Worm (Caenorhabditis elegans) whole organism, young adult: ENCODE data around the gene lurp-4.

Experiments used
- B0019.2 ChIP-seq: fragments of 200-800 bp; sonication (Bioruptor generic); conservative IDR thresholded peaks from 2 replicates; pipeline ENCODE4 v1.3.6; 2022; ENCODE audit warnings: missing genetic modification reagents, missing genetic modification characterization, missing compliant biosample characterization
- C06A6.2 ChIP-seq: fragments of 200-800 bp; sonication (Bioruptor generic); conservative IDR thresholded peaks from 2 replicates; pipeline ENCODE4 v1.3.6; 2022; ENCODE audit warnings: missing genetic modification characterization, missing compliant biosample characterization
- C17E4.6 ChIP-seq: fragments of 200-800 bp; sonication (Bioruptor generic); IDR thresholded peaks from 2 replicates; pipeline ENCODE4 v1.3.6; 2022; ENCODE audit warnings: missing genetic modification reagents, missing genetic modification characterization, missing compliant biosample characterization
- D2030.7 ChIP-seq: fragments of 200-800 bp; sonication (Bioruptor generic); IDR thresholded peaks from 2 replicates; pipeline ENCODE4 v1.3.6; 2022; ENCODE audit warnings: missing genetic modification reagents, missing genetic modification characterization, missing compliant biosample characterization
- F10E7.11 ChIP-seq: sonication (generic microtip); optimal IDR thresholded peaks from 2 replicates; lab custom pipeline; 2017; ENCODE audit warnings: mild to moderate bottlenecking, missing genetic modification characterization, moderate library complexity, missing compliant biosample characterization
- F33H1.4 ChIP-seq: fragments of 200-800 bp; sonication (Bioruptor generic); IDR thresholded peaks from 2 replicates; pipeline ENCODE4 v1.3.6; 2022; ENCODE audit warnings: missing genetic modification reagents, missing genetic modification characterization, missing compliant biosample characterization
- F37B4.10 ChIP-seq: fragments of 200-800 bp; sonication (Bioruptor generic); IDR thresholded peaks from 2 replicates; pipeline ENCODE4 v1.3.6; 2022; ENCODE audit warnings: missing genetic modification characterization, missing compliant biosample characterization
- K11D2.4 ChIP-seq: fragments of 200-800 bp; sonication (Bioruptor generic); IDR thresholded peaks from 2 replicates; pipeline ENCODE4 v1.3.6; 2022; ENCODE audit warnings: missing genetic modification reagents, missing genetic modification characterization, missing compliant biosample characterization
- K12H6.12 ChIP-seq: fragments of 200-800 bp; sonication (Bioruptor generic); optimal IDR thresholded peaks from 2 replicates; lab custom pipeline; 2018; ENCODE audit warnings: mild to moderate bottlenecking, missing genetic modification characterization, missing compliant biosample characterization
- Y53G8AR.9 ChIP-seq: fragments of 200-800 bp; sonication (Bioruptor generic); conservative IDR thresholded peaks from 2 replicates; pipeline ENCODE4 v1.3.6; 2022; ENCODE audit warnings: missing genetic modification reagents, missing genetic modification characterization, missing compliant biosample characterization
- Y67H2A.10 ChIP-seq: fragments of 200-800 bp; sonication (Bioruptor generic); conservative IDR thresholded peaks from 2 replicates; pipeline ENCODE4 v1.3.6; 2022; ENCODE audit warnings: missing genetic modification reagents, missing genetic modification characterization, missing compliant biosample characterization
- Y95B8A.8 ChIP-seq: fragments of 200-800 bp; sonication (Bioruptor generic); IDR thresholded peaks from 2 replicates; pipeline ENCODE4 v1.3.6; 2022; ENCODE audit warnings: missing genetic modification reagents, missing genetic modification characterization, missing compliant biosample characterization
- atf-7 ChIP-seq: sonication (generic microtip); optimal IDR thresholded peaks from 2 replicates; lab custom pipeline; 2017; ENCODE audit warnings: mild to moderate bottlenecking, missing genetic modification characterization, missing compliant biosample characterization
- athp-1 ChIP-seq: sonication (generic microtip); optimal IDR thresholded peaks from 2 replicates; lab custom pipeline; 2017; ENCODE audit warnings: mild to moderate bottlenecking, missing genetic modification characterization, missing compliant biosample characterization
- attf-5 ChIP-seq: fragments of 200-800 bp; sonication (Bioruptor generic); optimal IDR thresholded peaks from 2 replicates; lab custom pipeline; 2018; ENCODE audit warnings: mild to moderate bottlenecking, missing genetic modification characterization, missing compliant biosample characterization
- bed-1 ChIP-seq: fragments of 200-800 bp; sonication (Bioruptor generic); IDR thresholded peaks from 2 replicates; pipeline ENCODE4 v1.3.6; 2022; ENCODE audit warnings: missing genetic modification reagents, missing genetic modification characterization, missing compliant biosample characterization
- ceh-100 ChIP-seq: fragments of 200-800 bp; sonication (Bioruptor generic); IDR thresholded peaks from 2 replicates; pipeline ENCODE4 v1.3.6; 2022; ENCODE audit warnings: missing genetic modification reagents, missing genetic modification characterization, missing compliant biosample characterization
- ceh-40 ChIP-seq: fragments of 200-800 bp; sonication (Bioruptor generic); IDR thresholded peaks from 2 replicates; pipeline ENCODE4 v1.3.6; 2022; ENCODE audit warnings: missing genetic modification characterization, missing compliant biosample characterization
- ceh-58 ChIP-seq: fragments of 200-800 bp; sonication (Bioruptor generic); IDR thresholded peaks from 2 replicates; pipeline ENCODE4 v1.3.6; 2022; ENCODE audit warnings: missing genetic modification characterization, missing compliant biosample characterization
- ceh-91 ChIP-seq: fragments of 200-800 bp; sonication (Bioruptor generic); IDR thresholded peaks from 2 replicates; pipeline ENCODE4 v1.3.6; 2022; ENCODE audit warnings: missing genetic modification reagents, missing genetic modification characterization, missing compliant biosample characterization
- dpff-1 ChIP-seq: sonication (generic microtip); optimal IDR thresholded peaks from 2 replicates; lab custom pipeline; 2017; ENCODE audit warnings: mild to moderate bottlenecking, missing genetic modification characterization, missing compliant biosample characterization
- dpl-1 ChIP-seq: fragments of 150-350 bp; optimal IDR thresholded peaks from 2 replicates; lab custom pipeline; 2014; ENCODE audit warnings: missing biosample characterization, missing genetic modification reagents, missing genetic modification characterization
- egrh-3 ChIP-seq: fragments of 200-800 bp; sonication (Bioruptor generic); IDR thresholded peaks from 2 replicates; pipeline ENCODE4 v1.3.6; 2022; ENCODE audit warnings: missing genetic modification reagents, missing genetic modification characterization, missing compliant biosample characterization
- him-1 ChIP-seq: sonication (generic microtip); optimal IDR thresholded peaks from 2 replicates; lab custom pipeline; 2016; ENCODE audit warnings: missing genotype, missing genetic modification reagents, missing genetic modification characterization, missing compliant biosample characterization
- hlh-12 ChIP-seq: sonication (generic microtip); optimal IDR thresholded peaks from 2 replicates; lab custom pipeline; 2016; ENCODE audit warnings: missing genetic modification characterization, missing compliant biosample characterization
- hlh-26 ChIP-seq: fragments of 200-800 bp; sonication (Bioruptor generic); conservative IDR thresholded peaks from 2 replicates; pipeline ENCODE4 v1.3.6; 2022; ENCODE audit warnings: missing genetic modification reagents, missing genetic modification characterization, missing compliant biosample characterization
- let-607 ChIP-seq, 2 experiments: fragments of 200-800 bp in 1 of 2; sonication (Bioruptor generic) in 1 of 2; sonication (generic microtip) in 1 of 2; optimal IDR thresholded peaks; 2 replicates each; lab custom pipeline; 2016 to 2018; ENCODE audit warnings: mild to moderate bottlenecking in 2 of 2, missing compliant biosample characterization in 2 of 2, missing genetic modification characterization in 2 of 2, moderate library complexity in 2 of 2, missing genotype in 1 of 2
- lin-26 ChIP-seq: fragments of 200-800 bp; sonication (Bioruptor generic); IDR thresholded peaks from 2 replicates; pipeline ENCODE4 v1.3.6; 2022; ENCODE audit warnings: missing genetic modification reagents, missing genetic modification characterization, missing compliant biosample characterization
- lin-40 ChIP-seq: sonication (generic microtip); optimal IDR thresholded peaks from 2 replicates; lab custom pipeline; 2016; ENCODE audit warnings: missing genetic modification characterization, mild to moderate bottlenecking, missing compliant biosample characterization, missing genotype, missing genetic modification reagents
- lin-54 ChIP-seq: fragments of 200-800 bp; sonication (Bioruptor generic); optimal IDR thresholded peaks from 2 replicates; lab custom pipeline; 2018; ENCODE audit warnings: mild to moderate bottlenecking, missing genetic modification characterization, missing compliant biosample characterization
- lsl-1 ChIP-seq: fragments of 200-800 bp; sonication (Bioruptor generic); optimal IDR thresholded peaks from 2 replicates; lab custom pipeline; 2018; ENCODE audit warnings: mild to moderate bottlenecking, missing genetic modification characterization, moderate library complexity, missing compliant biosample characterization
- madf-10 ChIP-seq: sonication (generic microtip); optimal IDR thresholded peaks from 2 replicates; lab custom pipeline; 2016; ENCODE audit warnings: mild to moderate bottlenecking, missing genetic modification characterization, missing compliant biosample characterization
- madf-6 ChIP-seq: fragments of 200-800 bp; sonication (Bioruptor generic); IDR thresholded peaks from 2 replicates; pipeline ENCODE4 v1.3.6; 2022; ENCODE audit warnings: missing genetic modification reagents, missing genetic modification characterization, missing compliant biosample characterization
- madf-8 ChIP-seq: fragments of 200-800 bp; sonication (Bioruptor generic); conservative IDR thresholded peaks from 2 replicates; pipeline ENCODE4 v1.3.6; 2022; ENCODE audit warnings: missing genetic modification reagents, missing genetic modification characterization, missing compliant biosample characterization
- mel-28 ChIP-seq: sonication (generic microtip); optimal IDR thresholded peaks from 2 replicates; lab custom pipeline; 2016; ENCODE audit warnings: borderline replicate concordance, mild to moderate bottlenecking, missing genetic modification characterization, missing compliant biosample characterization
- mes-4 ChIP-seq: sonication (generic microtip); optimal IDR thresholded peaks from 2 replicates; lab custom pipeline; 2016; ENCODE audit warnings: missing genotype, missing genetic modification characterization, missing compliant biosample characterization
- nfya-2 ChIP-seq: fragments of 200-800 bp; sonication (Bioruptor generic); IDR thresholded peaks from 2 replicates; pipeline ENCODE4 v1.3.6; 2022; ENCODE audit warnings: missing genetic modification reagents, missing genetic modification characterization, missing compliant biosample characterization
- pbrm-1 ChIP-seq: fragments of 200-800 bp; sonication (Bioruptor generic); IDR thresholded peaks from 2 replicates; pipeline ENCODE4 v1.3.6; 2022; ENCODE audit warnings: missing genetic modification reagents, missing genetic modification characterization, missing compliant biosample characterization
- pha-4 ChIP-seq: fragments of 150-350 bp; sonication (generic microtip); optimal IDR thresholded peaks from 2 replicates; lab custom pipeline; 2014; ENCODE audit warnings: missing biosample characterization, missing genetic modification reagents, missing genetic modification characterization
- rec-8 ChIP-seq, 2 experiments: sonication (generic microtip); optimal IDR thresholded peaks; 2 replicates each; lab custom pipeline; 2016; ENCODE audit warnings: mild to moderate bottlenecking in 2 of 2, missing genetic modification characterization in 2 of 2, missing genetic modification reagents in 2 of 2, missing genotype in 2 of 2, missing biosample characterization in 1 of 2, missing compliant biosample characterization in 1 of 2, moderate library complexity in 1 of 2
- sea-2 ChIP-seq: fragments of 200-800 bp; sonication (Bioruptor generic); IDR thresholded peaks from 2 replicates; pipeline ENCODE4 v1.3.6; 2022; ENCODE audit warnings: missing genetic modification characterization, missing compliant biosample characterization
- snpc-1.3 ChIP-seq: sonication (generic microtip); optimal IDR thresholded peaks from 2 replicates; lab custom pipeline; 2017; ENCODE audit warnings: missing genetic modification characterization, mild to moderate bottlenecking, missing compliant biosample characterization, antibody characterized with exemption, moderate library complexity, missing genotype, missing genetic modification reagents; ENCODE audit not compliant: insufficient read depth
- snpc-4 ChIP-seq, 5 experiments: fragments of 150-350 bp in 1 of 5; sonication (generic microtip) in 4 of 5; optimal IDR thresholded peaks; 2 replicates each; lab custom pipeline; 2014 to 2018; ENCODE audit warnings: missing genetic modification characterization in 5 of 5, missing biosample characterization in 3 of 5, antibody characterized with exemption in 2 of 5, mild to moderate bottlenecking in 2 of 5, missing compliant biosample characterization in 2 of 5, missing genotype in 2 of 5, moderate library complexity in 2 of 5, missing genetic modification reagents in 1 of 5
- unc-130 ChIP-seq: sonication (generic microtip); optimal IDR thresholded peaks from 2 replicates; lab custom pipeline; 2016; ENCODE audit warnings: missing genetic modification reagents, missing genetic modification characterization, missing compliant biosample characterization
- xnd-1 ChIP-seq: sonication (generic microtip); optimal IDR thresholded peaks from 2 replicates; lab custom pipeline; 2016; ENCODE audit warnings: missing genotype, missing genetic modification reagents, missing genetic modification characterization, missing compliant biosample characterization
- ztf-22 ChIP-seq: fragments of 200-800 bp; sonication (Bioruptor generic); optimal IDR thresholded peaks from 2 replicates; lab custom pipeline; 2018; ENCODE audit warnings: mild to moderate bottlenecking, missing genetic modification characterization, moderate library complexity, missing compliant biosample characterization

The lurp-4 gene

ce11 chrV:13130439-13130840 lies 38.0 kb downstream of the lurp-4 start (continued):
- TF ChIP-seq K11D2.4 (peak; percentile 38; the same call in 1 of the 2 replicates), bed-1 (GFP tag; lab: Robert Waterston, UW) (no peak), unc-130 (GFP tag; lab: Kevin White, UChicago) (no peak), ceh-58 (GFP tag; lab: Robert Waterston, UW) (no peak), let-607 (tag; optimal IDR thresholded peaks at IDR 0.05; lab: Kevin White, UChicago) (peak; percentile 69 to 86), lin-54 (GFP tag; lab: Kevin White, UChicago) (peak; percentile 38), attf-5 (peak; percentile 61), pha-4 (no peak), C06A6.2 (GFP tag; lab: Robert Waterston, UW) (0 out of 2 replicates have a peak, but pooled peaks have one; percentile 44)

- TF ChIP-seq mes-4 (tag; lab: Kevin White, UChicago), result no peak
- no peak for TF ChIP-seq athp-1 (tag; lab: Kevin White, UChicago)
- peak; percentile 61 for TF ChIP-seq unc-130 (GFP tag; lab: Kevin White, UChicago)
- 0 out of 2 replicates have a peak, but pooled peaks have one; percentile 11 for TF ChIP-seq B0019.2 (GFP tag; lab: Robert Waterston, UW)
- TF ChIP-seq pbrm-1, result peak; percentile 32; the same call in 1 of the 2 replicates
- TF ChIP-seq Y95B8A.8 (GFP tag; lab: Robert Waterston, UW), result no peak
- TF ChIP-seq lin-40 (tag; lab: Kevin White, UChicago), result no peak
- no peak for TF ChIP-seq sea-2 (GFP tag; lab: Robert Waterston, UW)
- TF ChIP-seq F37B4.10 (GFP tag; lab: Robert Waterston, UW), result no peak
- no peak for TF ChIP-seq attf-5
- no peak for TF ChIP-seq rec-8 (tag; optimal IDR thresholded peaks at IDR 0.05; lab: Kevin White, UChicago)
- no peak for TF ChIP-seq hlh-12
- TF ChIP-seq mel-28 (tag; lab: Kevin White, UChicago), result no peak
- TF ChIP-seq Y53G8AR.9 (GFP tag; lab: Robert Waterston, UW), result peak; percentile 39; the same call in 1 of the 2 replicates
- TF ChIP-seq lsl-1 (GFP tag; lab: Kevin White, UChicago), result peak; percentile 97
- TF ChIP-seq Y67H2A.10 (GFP tag; lab: Robert Waterston, UW), result no peak
- TF ChIP-seq F10E7.11, result no peak
- TF ChIP-seq snpc-4 (GFP tag; optimal IDR thresholded peaks at IDR 0.05; lab: Kevin White, UChicago), result peak; percentile 9
- no peak for TF ChIP-seq snpc-4 (tag; optimal IDR thresholded peaks at IDR 0.05; lab: Kevin White, UChicago)
- peak; percentile 76 for TF ChIP-seq ceh-91 (GFP tag; lab: Robert Waterston, UW)
- no peak for TF ChIP-seq hlh-26 (GFP tag; lab: Robert Waterston, UW)
- TF ChIP-seq dpl-1 (GFP tag; lab: Kevin White, UChicago), result peak; percentile 50
- TF ChIP-seq let-607 (tag; optimal IDR thresholded peaks at IDR 0.05; lab: Kevin White, UChicago), result no peak
- TF ChIP-seq him-1 (tag; lab: Kevin White, UChicago), result peak; percentile 67
- no peak for TF ChIP-seq nfya-2 (GFP tag; lab: Robert Waterston, UW)
- TF ChIP-seq madf-8 (GFP tag; lab: Robert Waterston, UW), result peak; percentile 84
- no peak for TF ChIP-seq K12H6.12 (tag; lab: Kevin White, UChicago)
- TF ChIP-seq ceh-40 (GFP tag; lab: Robert Waterston, UW), result no peak
- TF ChIP-seq egrh-3 (GFP tag; lab: Robert Waterston, UW), result no peak
- TF ChIP-seq snpc-1.3 (tag; lab: Kevin White, UChicago), result no peak
- TF ChIP-seq lin-26 (GFP tag; lab: Robert Waterston, UW), result no peak
- no peak for TF ChIP-seq madf-10
- TF ChIP-seq madf-6 (GFP tag; lab: Robert Waterston, UW), result peak; percentile 93
- peak; percentile 85 for TF ChIP-seq xnd-1
- TF ChIP-seq dpff-1, result no peak
- no peak for TF ChIP-seq atf-7 (tag; lab: Kevin White, UChicago)
- no peak for TF ChIP-seq ztf-22 (GFP tag; lab: Kevin White, UChicago)
- TF ChIP-seq ceh-100 (GFP tag; lab: Robert Waterston, UW), result no peak
- peak; percentile 95 for TF ChIP-seq F33H1.4
- TF ChIP-seq C17E4.6 (GFP tag; lab: Robert Waterston, UW), result no peak
- peak; percentile 88 for TF ChIP-seq D2030.7 (GFP tag; lab: Robert Waterston, UW)
These were observed 39.0 kb downstream of the lurp-4 start for ce11 chrV:13131487-13131886.
